Worm (Caenorhabditis elegans) whole organism, young adult: ENCODE measurements around the gene timp-1.

Experiments
- B0019.2 ChIP-seq: fragments of 200-800 bp; sonication (Bioruptor generic); conservative IDR thresholded peaks from 2 replicates; pipeline ENCODE4 v1.3.6; 2022; ENCODE audit warnings: missing genetic modification reagents, missing genetic modification characterization, missing compliant biosample characterization
- B0035.1 ChIP-seq: sonication (generic microtip); optimal IDR thresholded peaks from 2 replicates; lab custom pipeline; 2016; ENCODE audit warnings: missing genetic modification characterization, mild to moderate bottlenecking, missing compliant biosample characterization, missing genotype, missing genetic modification reagents
- B0336.3 ChIP-seq: fragments of 200-800 bp; sonication (Bioruptor generic); IDR thresholded peaks from 2 replicates; pipeline ENCODE4 v1.3.6; 2022; ENCODE audit warnings: missing genetic modification characterization, missing compliant biosample characterization
- C06A6.2 ChIP-seq: fragments of 200-800 bp; sonication (Bioruptor generic); conservative IDR thresholded peaks from 2 replicates; pipeline ENCODE4 v1.3.6; 2022; ENCODE audit warnings: missing genetic modification characterization, missing compliant biosample characterization
- D2030.7 ChIP-seq: fragments of 200-800 bp; sonication (Bioruptor generic); IDR thresholded peaks from 2 replicates; pipeline ENCODE4 v1.3.6; 2022; ENCODE audit warnings: missing genetic modification reagents, missing genetic modification characterization, missing compliant biosample characterization
- F10E7.11 ChIP-seq: sonication (generic microtip); optimal IDR thresholded peaks from 2 replicates; lab custom pipeline; 2017; ENCODE audit warnings: mild to moderate bottlenecking, missing genetic modification characterization, moderate library complexity, missing compliant biosample characterization
- F22D6.2 ChIP-seq: sonication (generic microtip); optimal IDR thresholded peaks from 2 replicates; lab custom pipeline; 2016; ENCODE audit warnings: mild to moderate bottlenecking, missing genetic modification characterization, missing compliant biosample characterization
- F39B2.1 ChIP-seq: fragments of 200-800 bp; sonication (Bioruptor generic); IDR thresholded peaks from 2 replicates; pipeline ENCODE4 v1.3.6; 2022; ENCODE audit warnings: missing genetic modification reagents, missing genetic modification characterization, missing compliant biosample characterization
- Y53F4B.3 ChIP-seq: fragments of 200-800 bp; sonication (Bioruptor generic); IDR thresholded peaks from 2 replicates; pipeline ENCODE4 v1.3.6; 2022; ENCODE audit warnings: missing genetic modification reagents, missing genetic modification characterization, missing compliant biosample characterization
- Y53G8AR.9 ChIP-seq: fragments of 200-800 bp; sonication (Bioruptor generic); conservative IDR thresholded peaks from 2 replicates; pipeline ENCODE4 v1.3.6; 2022; ENCODE audit warnings: missing genetic modification reagents, missing genetic modification characterization, missing compliant biosample characterization
- Y79H2A.3 ChIP-seq: fragments of 200-800 bp; sonication (Bioruptor generic); conservative IDR thresholded peaks from 2 replicates; pipeline ENCODE4 v1.3.6; 2022; ENCODE audit warnings: missing genetic modification reagents, missing genetic modification characterization, missing compliant biosample characterization
- ZK185.1 ChIP-seq: sonication (generic microtip); optimal IDR thresholded peaks from 2 replicates; lab custom pipeline; 2016; ENCODE audit warnings: mild to moderate bottlenecking, missing genetic modification characterization, missing compliant biosample characterization; ENCODE audit not compliant: poor library complexity, severe bottlenecking
- aptf-3 ChIP-seq: fragments of 200-800 bp; sonication (Bioruptor generic); IDR thresholded peaks from 2 replicates; pipeline ENCODE4 v1.3.6; 2022; ENCODE audit warnings: missing genetic modification characterization, missing compliant biosample characterization
- athp-1 ChIP-seq: sonication (generic microtip); optimal IDR thresholded peaks from 2 replicates; lab custom pipeline; 2017; ENCODE audit warnings: mild to moderate bottlenecking, missing genetic modification characterization, missing compliant biosample characterization
- attf-3 ChIP-seq: fragments of 200-800 bp; sonication (Bioruptor generic); conservative IDR thresholded peaks from 2 replicates; pipeline ENCODE4 v1.3.6; 2022; ENCODE audit warnings: missing genetic modification reagents, missing genetic modification characterization, missing compliant biosample characterization
- attf-6 ChIP-seq: fragments of 200-800 bp; sonication (Bioruptor generic); IDR thresholded peaks from 2 replicates; pipeline ENCODE4 v1.3.6; 2022; ENCODE audit warnings: missing genetic modification reagents, missing genetic modification characterization, missing compliant biosample characterization
- bed-2 ChIP-seq: fragments of 200-800 bp; sonication (Bioruptor generic); IDR thresholded peaks from 2 replicates; pipeline ENCODE4 v1.3.6; 2022; ENCODE audit warnings: missing genetic modification reagents, missing genetic modification characterization, missing compliant biosample characterization
- cebp-1 ChIP-seq, 2 experiments: fragments of 200-800 bp in 1 of 2; sonication (Bioruptor generic) in 1 of 2; sonication (generic microtip) in 1 of 2; IDR thresholded peaks in 1 of 2; optimal IDR thresholded peaks in 1 of 2; 2 replicates each; pipeline versions ENCODE4 v1.3.6 to Lab custom; 2017 to 2022; ENCODE audit warnings: missing compliant biosample characterization in 2 of 2, missing genetic modification characterization in 2 of 2, mild to moderate bottlenecking in 1 of 2, missing genetic modification reagents in 1 of 2, moderate library complexity in 1 of 2
- ceh-40 ChIP-seq: fragments of 200-800 bp; sonication (Bioruptor generic); IDR thresholded peaks from 2 replicates; pipeline ENCODE4 v1.3.6; 2022; ENCODE audit warnings: missing genetic modification characterization, missing compliant biosample characterization
- ceh-79 ChIP-seq: sonication (generic microtip); optimal IDR thresholded peaks from 2 replicates; lab custom pipeline; 2017; ENCODE audit warnings: mild to moderate bottlenecking, missing genetic modification characterization, missing compliant biosample characterization
- chd-7 ChIP-seq: sonication (generic microtip); optimal IDR thresholded peaks from 2 replicates; lab custom pipeline; 2016; ENCODE audit warnings: mild to moderate bottlenecking, missing genetic modification characterization, moderate library complexity, missing compliant biosample characterization
- dox-1 ChIP-seq: fragments of 200-800 bp; sonication (Bioruptor generic); IDR thresholded peaks from 2 replicates; pipeline ENCODE4 v1.3.6; 2022; ENCODE audit warnings: missing genetic modification reagents, missing genetic modification characterization, missing compliant biosample characterization
- dpl-1 ChIP-seq: fragments of 150-350 bp; optimal IDR thresholded peaks from 2 replicates; lab custom pipeline; 2014; ENCODE audit warnings: missing biosample characterization, missing genetic modification reagents, missing genetic modification characterization
- egrh-3 ChIP-seq: fragments of 200-800 bp; sonication (Bioruptor generic); IDR thresholded peaks from 2 replicates; pipeline ENCODE4 v1.3.6; 2022; ENCODE audit warnings: missing genetic modification reagents, missing genetic modification characterization, missing compliant biosample characterization
- ets-4 ChIP-seq: fragments of 200-800 bp; sonication (Bioruptor generic); optimal IDR thresholded peaks from 2 replicates; lab custom pipeline; 2018; ENCODE audit warnings: mild to moderate bottlenecking, missing genetic modification characterization, missing compliant biosample characterization
- hlh-12 ChIP-seq: sonication (generic microtip); optimal IDR thresholded peaks from 2 replicates; lab custom pipeline; 2016; ENCODE audit warnings: missing genetic modification characterization, missing compliant biosample characterization
- hmg-1.2 ChIP-seq: fragments of 200-800 bp; sonication (Bioruptor generic); IDR thresholded peaks from 2 replicates; pipeline ENCODE4 v1.3.6; 2022; ENCODE audit warnings: missing genetic modification reagents, missing genetic modification characterization, missing compliant biosample characterization
- hrde-1 ChIP-seq: sonication (generic microtip); optimal IDR thresholded peaks from 2 replicates; lab custom pipeline; 2016; ENCODE audit warnings: missing genetic modification characterization, mild to moderate bottlenecking, missing compliant biosample characterization, moderate library complexity, missing genotype, missing genetic modification reagents, borderline replicate concordance
- hsf-1 ChIP-seq: fragments of 200-800 bp; sonication (Bioruptor generic); IDR thresholded peaks from 2 replicates; pipeline ENCODE4 v1.3.6; 2022; ENCODE audit warnings: missing genetic modification reagents, missing genetic modification characterization, missing compliant biosample characterization
- lin-26 ChIP-seq: fragments of 200-800 bp; sonication (Bioruptor generic); IDR thresholded peaks from 2 replicates; pipeline ENCODE4 v1.3.6; 2022; ENCODE audit warnings: missing genetic modification reagents, missing genetic modification characterization, missing compliant biosample characterization
- lin-54 ChIP-seq: fragments of 200-800 bp; sonication (Bioruptor generic); optimal IDR thresholded peaks from 2 replicates; lab custom pipeline; 2018; ENCODE audit warnings: mild to moderate bottlenecking, missing genetic modification characterization, missing compliant biosample characterization
- lir-1 ChIP-seq: fragments of 200-800 bp; sonication (Bioruptor generic); conservative IDR thresholded peaks from 2 replicates; pipeline ENCODE4 v1.3.6; 2022; ENCODE audit warnings: missing genetic modification reagents, missing genetic modification characterization, missing compliant biosample characterization
- lsl-1 ChIP-seq: fragments of 200-800 bp; sonication (Bioruptor generic); optimal IDR thresholded peaks from 2 replicates; lab custom pipeline; 2018; ENCODE audit warnings: mild to moderate bottlenecking, missing genetic modification characterization, moderate library complexity, missing compliant biosample characterization
- madf-10 ChIP-seq: sonication (generic microtip); optimal IDR thresholded peaks from 2 replicates; lab custom pipeline; 2016; ENCODE audit warnings: mild to moderate bottlenecking, missing genetic modification characterization, missing compliant biosample characterization
- mcd-1 ChIP-seq: fragments of 200-800 bp; sonication (Bioruptor generic); IDR thresholded peaks from 2 replicates; pipeline ENCODE4 v1.3.6; 2022; ENCODE audit warnings: missing genetic modification reagents, missing genetic modification characterization, missing compliant biosample characterization
- nfya-1 ChIP-seq: sonication (generic microtip); optimal IDR thresholded peaks from 2 replicates; lab custom pipeline; 2017; ENCODE audit warnings: antibody characterized with exemption, missing compliant biosample characterization, missing genetic modification characterization, borderline replicate concordance; ENCODE audit not compliant: insufficient read depth
- pbrm-1 ChIP-seq: fragments of 200-800 bp; sonication (Bioruptor generic); IDR thresholded peaks from 2 replicates; pipeline ENCODE4 v1.3.6; 2022; ENCODE audit warnings: missing genetic modification reagents, missing genetic modification characterization, missing compliant biosample characterization
- pha-4 ChIP-seq: fragments of 150-350 bp; sonication (generic microtip); optimal IDR thresholded peaks from 2 replicates; lab custom pipeline; 2014; ENCODE audit warnings: missing biosample characterization, missing genetic modification reagents, missing genetic modification characterization
- rcor-1 ChIP-seq: fragments of 200-800 bp; sonication (Bioruptor generic); IDR thresholded peaks from 2 replicates; pipeline ENCODE4 v1.3.6; 2022; ENCODE audit warnings: missing genetic modification reagents, missing genetic modification characterization, missing compliant biosample characterization
- sea-2 ChIP-seq: fragments of 200-800 bp; sonication (Bioruptor generic); IDR thresholded peaks from 2 replicates; pipeline ENCODE4 v1.3.6; 2022; ENCODE audit warnings: missing genetic modification characterization, missing compliant biosample characterization
- snpc-4 ChIP-seq, 5 experiments: fragments of 150-350 bp in 1 of 5; sonication (generic microtip) in 4 of 5; optimal IDR thresholded peaks; 2 replicates each; lab custom pipeline; 2014 to 2018; ENCODE audit warnings: missing genetic modification characterization in 5 of 5, missing biosample characterization in 3 of 5, antibody characterized with exemption in 2 of 5, mild to moderate bottlenecking in 2 of 5, missing compliant biosample characterization in 2 of 5, missing genotype in 2 of 5, moderate library complexity in 2 of 5, missing genetic modification reagents in 1 of 5
- tbp1 ChIP-seq: fragments of 200-800 bp; sonication (Bioruptor generic); optimal IDR thresholded peaks from 2 replicates; lab custom pipeline; 2018; ENCODE audit warnings: mild to moderate bottlenecking, missing genetic modification characterization, missing compliant biosample characterization
- tbx-9 ChIP-seq: sonication (generic microtip); optimal IDR thresholded peaks from 2 replicates; lab custom pipeline; 2016; ENCODE audit warnings: borderline replicate concordance, missing genetic modification characterization, inconsistent platforms, missing compliant biosample characterization
- tlf-1 ChIP-seq: fragments of 200-800 bp; sonication (Bioruptor generic); optimal IDR thresholded peaks from 2 replicates; lab custom pipeline; 2018; ENCODE audit warnings: mild to moderate bottlenecking, missing genetic modification characterization, missing compliant biosample characterization
- unc-130 ChIP-seq: sonication (generic microtip); optimal IDR thresholded peaks from 2 replicates; lab custom pipeline; 2016; ENCODE audit warnings: missing genetic modification reagents, missing genetic modification characterization, missing compliant biosample characterization
- xnd-1 ChIP-seq: sonication (generic microtip); optimal IDR thresholded peaks from 2 replicates; lab custom pipeline; 2016; ENCODE audit warnings: missing genotype, missing genetic modification reagents, missing genetic modification characterization, missing compliant biosample characterization
- zim-3 ChIP-seq: sonication (generic microtip); optimal IDR thresholded peaks from 2 replicates; lab custom pipeline; 2017; ENCODE audit warnings: mild to moderate bottlenecking, missing genetic modification characterization, moderate library complexity, missing compliant biosample characterization
- ztf-25 ChIP-seq: fragments of 200-800 bp; sonication (Bioruptor generic); IDR thresholded peaks from 2 replicates; pipeline ENCODE4 v1.3.6; 2022; ENCODE audit warnings: missing genetic modification reagents, missing genetic modification characterization, missing compliant biosample characterization

timp-1 gene

DNA sequence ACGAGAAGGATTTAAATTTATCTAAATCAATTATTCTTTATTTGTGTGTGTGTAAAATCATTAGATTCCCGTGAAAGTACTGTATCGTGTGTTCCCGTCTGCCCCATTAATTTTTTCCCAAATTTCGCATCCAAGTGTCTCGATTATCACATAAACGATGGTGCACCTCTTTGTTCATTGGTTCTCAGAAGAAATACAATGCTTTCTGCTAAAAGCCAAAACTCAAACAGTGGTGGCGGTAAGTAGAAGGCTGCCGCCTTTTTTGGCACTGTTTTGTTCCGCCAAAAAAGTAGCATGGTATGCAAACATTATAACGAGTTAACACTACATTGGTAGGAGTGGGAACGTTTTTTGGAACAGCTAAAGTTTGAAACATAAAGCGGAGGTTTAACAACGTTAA is 16.4 kb downstream of the timp-1 start (continued):
- peak; percentile 62; the same call in 1 of the 2 replicates for TF ChIP-seq attf-6
- no peak for TF ChIP-seq nfya-1 (tag; lab: Kevin White, UChicago)
- TF ChIP-seq tlf-1 (GFP tag; lab: Kevin White, UChicago), result no peak
- TF ChIP-seq B0019.2 (GFP tag; lab: Robert Waterston, UW), result no peak
- TF ChIP-seq hrde-1 (tag; lab: Kevin White, UChicago), result peak; percentile 80
- no peak for TF ChIP-seq xnd-1
- no peak for TF ChIP-seq ceh-40 (GFP tag; lab: Robert Waterston, UW)
- TF ChIP-seq cebp-1 (GFP tag; IDR thresholded peaks at IDR 0.05; lab: Robert Waterston, UW), result no peak
- TF ChIP-seq cebp-1 (tag; optimal IDR thresholded peaks at IDR 0.05; lab: Kevin White, UChicago), result no peak
- peak; percentile 64; the same call in 1 of the 2 replicates for TF ChIP-seq lin-26 (GFP tag; lab: Robert Waterston, UW)
- TF ChIP-seq Y53G8AR.9, result no peak
- no peak for TF ChIP-seq ets-4 (GFP tag; lab: Kevin White, UChicago)
- TF ChIP-seq B0035.1, result no peak
- TF ChIP-seq F10E7.11 (tag; lab: Kevin White, UChicago), result no peak
- no peak for TF ChIP-seq F22D6.2 (tag; lab: Kevin White, UChicago)
- 0 out of 2 replicates have a peak, but pooled peaks have one; percentile 63 for TF ChIP-seq ztf-25 (GFP tag; lab: Robert Waterston, UW)
- no peak for TF ChIP-seq F39B2.1 (GFP tag; lab: Robert Waterston, UW)
- TF ChIP-seq dox-1 (GFP tag; lab: Robert Waterston, UW), result no peak
- peak; percentile 28 for TF ChIP-seq ceh-79
- no peak for TF ChIP-seq pha-4 (tag; lab: Kevin White, UChicago)
- TF ChIP-seq lsl-1, result peak; percentile 10
- TF ChIP-seq pbrm-1 (GFP tag; lab: Robert Waterston, UW), result no peak
- no peak for TF ChIP-seq lir-1
- no peak for TF ChIP-seq egrh-3 (GFP tag; lab: Robert Waterston, UW)
- no peak for TF ChIP-seq bed-2 (GFP tag; lab: Robert Waterston, UW)
- TF ChIP-seq C06A6.2 (GFP tag; lab: Robert Waterston, UW), result no peak
- TF ChIP-seq lin-54 (GFP tag; lab: Kevin White, UChicago), result no peak
- TF ChIP-seq tbx-9 (tag; lab: Kevin White, UChicago), result no peak
- TF ChIP-seq hlh-12, result no peak
- peak; percentile 72; the same call in 1 of the 2 replicates for TF ChIP-seq hsf-1
- TF ChIP-seq Y79H2A.3 (GFP tag; lab: Robert Waterston, UW), result no peak
- TF ChIP-seq rcor-1 (GFP tag; lab: Robert Waterston, UW), result no peak
- TF ChIP-seq tbp1 (GFP tag; lab: Kevin White, UChicago), result no peak
- TF ChIP-seq aptf-3 (GFP tag; lab: Robert Waterston, UW), result no peak
- TF ChIP-seq madf-10, result no peak
- peak; percentile 43 for TF ChIP-seq athp-1
- TF ChIP-seq zim-3, result no peak
- no peak for TF ChIP-seq hmg-1.2 (GFP tag; lab: Robert Waterston, UW)
- TF ChIP-seq snpc-4 (GFP tag; optimal IDR thresholded peaks at IDR 0.05; lab: Kevin White, UChicago), result no peak
- peak in 1 of 4 experiments; percentile 15 for TF ChIP-seq snpc-4 (tag; optimal IDR thresholded peaks at IDR 0.05; lab: Kevin White, UChicago)
- peak; percentile 75 for TF ChIP-seq B0336.3 (GFP tag; lab: Robert Waterston, UW)
- no peak for TF ChIP-seq Y53F4B.3
- TF ChIP-seq attf-3 (GFP tag; lab: Robert Waterston, UW), result no peak
- TF ChIP-seq unc-130 (GFP tag; lab: Kevin White, UChicago), result peak; percentile 17
- no peak for TF ChIP-seq dpl-1 (GFP tag; lab: Kevin White, UChicago)
- TF ChIP-seq sea-2, result no peak
- no peak for TF ChIP-seq ZK185.1
- no peak for TF ChIP-seq chd-7
- peak; percentile 28; the same call in 1 of the 2 replicates for TF ChIP-seq D2030.7
- no peak for TF ChIP-seq mcd-1 (GFP tag; lab: Robert Waterston, UW)
